Fruit fly (Drosophila melanogaster): ENCODE data around the gene sas.

Gene sas

DNA sequence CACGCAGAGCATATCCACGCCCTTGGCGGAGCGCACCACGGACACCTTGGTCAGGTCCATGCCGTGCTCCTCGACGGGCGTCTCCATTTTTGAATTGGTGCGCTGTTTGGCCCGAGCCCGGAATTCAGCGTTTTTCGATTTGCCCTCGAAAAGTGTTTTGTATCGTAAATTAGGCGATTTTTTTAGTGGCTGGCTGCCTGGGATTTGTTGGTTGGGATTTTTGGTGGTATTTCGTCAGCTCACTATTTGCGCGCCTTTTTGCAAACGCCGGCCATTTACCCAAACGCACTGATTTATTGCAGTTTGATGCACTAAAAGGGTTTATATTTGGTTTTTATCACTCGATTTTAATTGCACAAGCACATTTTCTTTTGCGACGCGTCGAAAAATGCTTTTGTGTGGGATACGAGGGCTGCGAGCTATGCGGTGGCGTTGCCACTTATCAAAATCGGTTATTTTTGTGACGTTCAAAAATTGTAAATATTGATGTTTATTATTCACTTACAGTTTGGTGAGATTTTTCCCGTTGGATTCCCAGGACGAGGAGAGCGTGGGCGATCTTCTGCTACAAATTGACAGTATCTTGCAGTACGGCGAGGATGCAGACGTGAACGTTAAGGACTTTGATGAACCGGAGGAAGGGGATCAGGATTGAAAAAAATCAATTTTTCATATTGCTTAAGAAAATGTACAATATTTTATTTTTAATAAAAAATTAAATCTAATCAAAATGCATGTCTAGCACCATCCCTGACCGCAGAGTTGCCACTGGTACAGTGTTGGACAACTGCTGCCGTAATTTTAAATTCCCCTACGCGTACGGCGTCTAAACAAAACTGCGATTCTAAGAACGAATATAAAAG lies 11.8 kb upstream of the sas start, which contains the start of the genes gfzf and Sas-4 (continued):
- TF ChIP-seq Atf6 (GFP tag; IDR thresholded peaks at IDR 0.05): peak; percentile 38; the same call in 1 of the 2 replicates
- TF ChIP-seq fu2 (GFP tag; optimal IDR thresholded peaks at IDR 0.05): peak; percentile 10
- TF ChIP-seq Hand (GFP tag; optimal IDR thresholded peaks at IDR 0.05): no peak
- TF ChIP-seq Elba2 (GFP tag; optimal IDR thresholded peaks at IDR 0.05): no peak
- no peak for TF ChIP-seq scrt (GFP tag; optimal IDR thresholded peaks at IDR 0.05)
- no peak for TF ChIP-seq CHES-1-like (GFP tag; optimal IDR thresholded peaks at IDR 0.05)
- peak; percentile 81 for TF ChIP-seq CG4617 (GFP tag; optimal IDR thresholded peaks at IDR 0.05; ENCODE audit: borderline replicate concordance)
- TF ChIP-seq sug (tag; optimal IDR thresholded peaks at IDR 0.05): peak; percentile 33
- TF ChIP-seq Ets97D (GFP tag; optimal IDR thresholded peaks at IDR 0.05): no peak
- TF ChIP-seq CG8944 (GFP tag; optimal IDR thresholded peaks at IDR 0.05): no peak
- TF ChIP-seq pb (GFP tag; optimal IDR thresholded peaks at IDR 0.05): no peak
- peak; percentile 7 for TF ChIP-seq nom (GFP tag; optimal IDR thresholded peaks at IDR 0.05)
- TF ChIP-seq amos (GFP tag; IDR thresholded peaks at IDR 0.05; ENCODE audit: partially characterized antibody): no peak
- no peak for TF ChIP-seq CG10565 (GFP tag; optimal IDR thresholded peaks at IDR 0.05)
- no peak for TF ChIP-seq CG1647 (GFP tag; optimal IDR thresholded peaks at IDR 0.05)
- peak; percentile 37 for TF ChIP-seq Sox100B (GFP tag; optimal IDR thresholded peaks at IDR 0.05)
- peak; percentile 59 for TF ChIP-seq H2.0 (GFP tag; IDR thresholded peaks at IDR 0.05)
- peak; percentile 78 for TF ChIP-seq CG14710 (tag; optimal IDR thresholded peaks at IDR 0.05)
- peak; percentile 39 for TF ChIP-seq zen (tag; optimal IDR thresholded peaks at IDR 0.05)
- TF ChIP-seq CG9817 (tag; optimal IDR thresholded peaks at IDR 0.05): peak; percentile 60
- TF ChIP-seq CG4282 (GFP tag; optimal IDR thresholded peaks at IDR 0.05): no peak
- TF ChIP-seq CG33213 (GFP tag; optimal IDR thresholded peaks at IDR 0.05): peak; percentile 42
- no peak for TF ChIP-seq tio (GFP tag; optimal IDR thresholded peaks at IDR 0.05)
- peak; percentile 44 for TF ChIP-seq CG31388 (GFP tag; optimal IDR thresholded peaks at IDR 0.05)
- TF ChIP-seq HHEX (GFP tag; optimal IDR thresholded peaks at IDR 0.05): peak; percentile 58
- TF ChIP-seq Camta (GFP tag; optimal IDR thresholded peaks at IDR 0.05): peak; percentile 22
- no peak for TF ChIP-seq Oaz (GFP tag; IDR thresholded peaks at IDR 0.05)
- no peak for TF ChIP-seq cwo (GFP tag; optimal IDR thresholded peaks at IDR 0.05)
- peak; percentile 44; the same call in 1 of the 3 replicates for TF ChIP-seq ci (GFP tag; IDR thresholded peaks at IDR 0.05)
- no peak for TF ChIP-seq ERR (GFP tag; optimal IDR thresholded peaks at IDR 0.05)
- no peak for TF ChIP-seq NC2α (GFP tag; optimal IDR thresholded peaks at IDR 0.05)
- TF ChIP-seq cas (GFP tag; IDR thresholded peaks at IDR 0.05): no peak
- peak; percentile 57 for TF ChIP-seq mam (GFP tag; optimal IDR thresholded peaks at IDR 0.05)
- TF ChIP-seq CG1024 (GFP tag; IDR thresholded peaks at IDR 0.05): peak; percentile 25; the same call in 1 of the 2 replicates
- TF ChIP-seq unc-4 (GFP tag; IDR thresholded peaks at IDR 0.05; ENCODE audit: partially characterized antibody): no peak
- no peak for TF ChIP-seq nerfin-2 (GFP tag; IDR thresholded peaks at IDR 0.05; ENCODE audit: partially characterized antibody)
- peak; percentile 73 for TF ChIP-seq CG2120 (GFP tag; optimal IDR thresholded peaks at IDR 0.05)
- TF ChIP-seq toy (GFP tag; IDR thresholded peaks at IDR 0.05): no peak
- no peak for TF ChIP-seq Spps (tag; optimal IDR thresholded peaks at IDR 0.05)
- peak; percentile 78 for TF ChIP-seq CG13775 (GFP tag; optimal IDR thresholded peaks at IDR 0.05)
- no peak for TF ChIP-seq org-1 (GFP tag; optimal IDR thresholded peaks at IDR 0.05)
- TF ChIP-seq CG13123 (GFP tag; optimal IDR thresholded peaks at IDR 0.05): peak; percentile 29
- peak; percentile 42 for TF ChIP-seq CG15696 (tag; optimal IDR thresholded peaks at IDR 0.05)
- TF ChIP-seq phol (tag; optimal IDR thresholded peaks at IDR 0.05): peak; percentile 75
- peak; percentile 45 for TF ChIP-seq CG4328 (GFP tag; optimal IDR thresholded peaks at IDR 0.05)
- TF ChIP-seq sr (GFP tag; IDR thresholded peaks at IDR 0.05): no peak
- TF ChIP-seq PHDP (tag; optimal IDR thresholded peaks at IDR 0.05): peak; percentile 5
- TF ChIP-seq CG3407 (GFP tag; optimal IDR thresholded peaks at IDR 0.05): peak; percentile 25

Measured in whole organism, embryonic.